Worm (Caenorhabditis elegans): ENCODE data around the gene sdz-35.

ce11 chrII:3213898-3214297 lies 5.3 kb upstream of the sdz-35 start, which contains the start of gene ZC239.4:
- TF ChIP-seq elt-1 (tag; optimal IDR thresholded peaks at IDR 0.05; ENCODE audit: borderline replicate concordance, insufficient read depth) (no peak), zip-8 (tag; optimal IDR thresholded peaks at IDR 0.05) (no peak), unc-62 (GFP tag; optimal IDR thresholded peaks at IDR 0.05) (no peak), ceh-39 (tag; optimal IDR thresholded peaks at IDR 0.05) (no peak)
